Comparison of ENCODE assay signal across 2 worm cellular contexts in genomic region chrV:6880623-6881022, ce11.
TF ChIP-seq lines count a peak whose summit lies in the region.

No protein-coding gene starts in this region.

TF ChIP-seq in whole organism, L4 larva, 104 proteins besides CTCF, POLR2A, EP300 and RAD21 (continued from another document):
- no peak for TF ChIP-seq mdt-29 (GFP tag; IDR thresholded peaks at IDR 0.05; lab: Robert Waterston, UW)
- TF ChIP-seq cey-2 (tag; optimal IDR thresholded peaks at IDR 0.05; lab: Kevin White, UChicago; ENCODE audit: borderline replicate concordance, insufficient read depth), result no peak
- TF ChIP-seq hmg-1.1 (GFP tag; IDR thresholded peaks at IDR 0.05; lab: Robert Waterston, UW), result peak; percentile 69
- TF ChIP-seq snpc-1.2 (GFP tag; IDR thresholded peaks at IDR 0.05; lab: Robert Waterston, UW), result no peak
- peak; percentile 45; the same call in 1 of the 2 replicates for TF ChIP-seq ctbp-1 (GFP tag; IDR thresholded peaks at IDR 0.05; lab: Robert Waterston, UW)
- TF ChIP-seq tag-97 (GFP tag; IDR thresholded peaks at IDR 0.05; lab: Robert Waterston, UW), result no peak
- TF ChIP-seq spr-1 (tag; optimal IDR thresholded peaks at IDR 0.05; lab: Kevin White, UChicago), result no peak
- no peak for TF ChIP-seq ama-1 (optimal IDR thresholded peaks at IDR 0.05; lab: Kevin White, UChicago)
- no peak for TF ChIP-seq ztf-7 (tag; optimal IDR thresholded peaks at IDR 0.05; lab: Kevin White, UChicago)
- TF ChIP-seq sdz-12 (GFP tag; optimal IDR thresholded peaks at IDR 0.05; lab: Kevin White, UChicago), result no peak
- no peak for TF ChIP-seq madf-5 (GFP tag; IDR thresholded peaks at IDR 0.05; lab: Robert Waterston, UW)
- peak in 1 of 2 experiments; percentile 24 for TF ChIP-seq lsy-2 (tag; optimal IDR thresholded peaks at IDR 0.05; lab: Kevin White, UChicago)
- peak; percentile 97 for TF ChIP-seq aha-1 (tag; lab: Kevin White, UChicago)
- no peak for TF ChIP-seq lin-1 (GFP tag; IDR thresholded peaks at IDR 0.05; lab: Robert Waterston, UW)
- TF ChIP-seq egl-43 (GFP tag; IDR thresholded peaks at IDR 0.05; lab: Robert Waterston, UW), result peak; percentile 44; the same call in 1 of the 2 replicates
- TF ChIP-seq nhr-25 (tag; optimal IDR thresholded peaks at IDR 0.05; lab: Kevin White, UChicago; ENCODE audit: borderline replicate concordance, insufficient read depth), result no peak
- TF ChIP-seq egl-27 (tag; optimal IDR thresholded peaks at IDR 0.05; lab: Kevin White, UChicago), result no peak
- peak; percentile 43 for TF ChIP-seq hlh-11 (tag; optimal IDR thresholded peaks at IDR 0.05; lab: Kevin White, UChicago)
- TF ChIP-seq F44E2.7 (GFP tag; IDR thresholded peaks at IDR 0.05; lab: Robert Waterston, UW), result no peak
- TF ChIP-seq Y75B8A.6 (GFP tag; IDR thresholded peaks at IDR 0.05; lab: Robert Waterston, UW), result no peak
- TF ChIP-seq ceh-44 (GFP tag; IDR thresholded peaks at IDR 0.05; lab: Robert Waterston, UW), result no peak
- no peak for TF ChIP-seq nhr-102 (tag; optimal IDR thresholded peaks at IDR 0.05; lab: Kevin White, UChicago)
- no peak for TF ChIP-seq ceh-82 (tag; optimal IDR thresholded peaks at IDR 0.05; lab: Kevin White, UChicago)
- TF ChIP-seq lir-3 (tag; optimal IDR thresholded peaks at IDR 0.05; lab: Kevin White, UChicago), result no peak
- peak; percentile 0 for TF ChIP-seq mes-2 (tag; optimal IDR thresholded peaks at IDR 0.05; lab: Kevin White, UChicago; ENCODE audit: poor library complexity, severe bottlenecking)
- TF ChIP-seq F37D6.2 (tag; optimal IDR thresholded peaks at IDR 0.05; lab: Kevin White, UChicago), result peak; percentile 37
- peak in 1 of 2 experiments; percentile 11 for TF ChIP-seq hif-1 (tag; optimal IDR thresholded peaks at IDR 0.05; lab: Kevin White, UChicago)
- TF ChIP-seq dpl-1 (GFP tag; optimal IDR thresholded peaks at IDR 0.05; lab: Kevin White, UChicago), result no peak
- no peak for TF ChIP-seq lin-39 (tag; optimal IDR thresholded peaks at IDR 0.05; lab: Kevin White, UChicago)
- no peak for TF ChIP-seq dve-1 (tag; optimal IDR thresholded peaks at IDR 0.05; lab: Kevin White, UChicago; ENCODE audit: insufficient read depth)
- no peak for TF ChIP-seq ceh-20 (GFP tag; IDR thresholded peaks at IDR 0.05; lab: Robert Waterston, UW)
- TF ChIP-seq T20F7.1 (GFP tag; optimal IDR thresholded peaks at IDR 0.05; lab: Kevin White, UChicago), result no peak
- TF ChIP-seq vab-7 (GFP tag; IDR thresholded peaks at IDR 0.05; lab: Robert Waterston, UW), result 0 out of 2 replicates have a peak, but pooled peaks have one; percentile 20
- 0 out of 2 replicates have a peak, but pooled peaks have one; percentile 49 for TF ChIP-seq arid-1 (GFP tag; conservative IDR thresholded peaks at IDR 0.05; lab: Robert Waterston, UW)
TF ChIP-seq in whole organism, L4 larva: peak in this region for 18.

TF ChIP-seq in whole organism, late embryonic, 69 proteins besides CTCF, POLR2A, EP300 and RAD21 (continued from another document):
- TF ChIP-seq pag-3 (tag; optimal IDR thresholded peaks at IDR 0.05; lab: Kevin White, UChicago; ENCODE audit: borderline replicate concordance), result no peak
- peak; percentile 9 for TF ChIP-seq dmd-4 (tag; optimal IDR thresholded peaks at IDR 0.05; lab: Kevin White, UChicago; ENCODE audit: borderline replicate concordance)
- TF ChIP-seq sdc-2 (tag; optimal IDR thresholded peaks at IDR 0.05; lab: Kevin White, UChicago), result peak; percentile 10
- no peak for TF ChIP-seq pha-4 (tag; optimal IDR thresholded peaks at IDR 0.05; lab: Kevin White, UChicago)
- TF ChIP-seq ets-4 (tag; optimal IDR thresholded peaks at IDR 0.05; lab: Kevin White, UChicago), result no peak
- TF ChIP-seq pax-1 (tag; optimal IDR thresholded peaks at IDR 0.05; lab: Kevin White, UChicago), result no peak
- TF ChIP-seq F13H6.1 (tag; optimal IDR thresholded peaks at IDR 0.05; lab: Kevin White, UChicago), result peak; percentile 8
- TF ChIP-seq hlh-30 (tag; optimal IDR thresholded peaks at IDR 0.05; lab: Kevin White, UChicago; ENCODE audit: insufficient read depth), result no peak
- TF ChIP-seq Y22D7AL.16 (tag; optimal IDR thresholded peaks at IDR 0.05; lab: Kevin White, UChicago), result no peak
- peak; percentile 28 for TF ChIP-seq ceh-2 (tag; optimal IDR thresholded peaks at IDR 0.05; lab: Kevin White, UChicago)
- TF ChIP-seq odd-2 (tag; optimal IDR thresholded peaks at IDR 0.05; lab: Kevin White, UChicago), result no peak
- no peak for TF ChIP-seq ceh-24 (tag; optimal IDR thresholded peaks at IDR 0.05; lab: Kevin White, UChicago)
- TF ChIP-seq C38D4.7 (GFP tag; optimal IDR thresholded peaks at IDR 0.05; lab: Kevin White, UChicago), result peak; percentile 27
- TF ChIP-seq ahr-1 (tag; optimal IDR thresholded peaks at IDR 0.05; lab: Kevin White, UChicago), result no peak
- peak; percentile 38 for TF ChIP-seq nfya-1 (tag; optimal IDR thresholded peaks at IDR 0.05; lab: Kevin White, UChicago)
- TF ChIP-seq hlh-15 (tag; optimal IDR thresholded peaks at IDR 0.05; lab: Kevin White, UChicago), result no peak
- TF ChIP-seq unc-86 (tag; optimal IDR thresholded peaks at IDR 0.05; lab: Kevin White, UChicago), result no peak
- peak; percentile 48 for TF ChIP-seq ceh-19 (GFP tag; optimal IDR thresholded peaks at IDR 0.05; lab: Kevin White, UChicago)
- no peak for TF ChIP-seq ceh-45 (GFP tag; IDR thresholded peaks at IDR 0.05; lab: Robert Waterston, UW)
- 0 out of 2 replicates have a peak, but pooled peaks have one; percentile 4 for TF ChIP-seq sox-2 (GFP tag; IDR thresholded peaks at IDR 0.05; lab: Robert Waterston, UW)
- TF ChIP-seq fax-1 (tag; optimal IDR thresholded peaks at IDR 0.05; lab: Kevin White, UChicago), result peak; percentile 23
- TF ChIP-seq pqm-1 (tag; optimal IDR thresholded peaks at IDR 0.05; lab: Kevin White, UChicago), result no peak
- no peak for TF ChIP-seq nhr-11 (tag; optimal IDR thresholded peaks at IDR 0.05; lab: Kevin White, UChicago)
- TF ChIP-seq tbx-7 (tag; optimal IDR thresholded peaks at IDR 0.05; lab: Kevin White, UChicago), result no peak
- TF ChIP-seq dve-1 (tag; optimal IDR thresholded peaks at IDR 0.05; lab: Kevin White, UChicago), result no peak
- peak; percentile 81 for TF ChIP-seq ceh-31 (tag; optimal IDR thresholded peaks at IDR 0.05; lab: Kevin White, UChicago)
- peak; percentile 43 for TF ChIP-seq ceh-34 (tag; optimal IDR thresholded peaks at IDR 0.05; lab: Kevin White, UChicago)
- TF ChIP-seq gmeb-2 (tag; optimal IDR thresholded peaks at IDR 0.05; lab: Kevin White, UChicago), result no peak
- peak; percentile 30 for TF ChIP-seq sox-4 (tag; optimal IDR thresholded peaks at IDR 0.05; lab: Kevin White, UChicago)
- TF ChIP-seq T23F11.4 (GFP tag; optimal IDR thresholded peaks at IDR 0.05; lab: Kevin White, UChicago), result peak; percentile 50
- TF ChIP-seq madf-2 (tag; optimal IDR thresholded peaks at IDR 0.05; lab: Kevin White, UChicago), result peak; percentile 46
- peak; percentile 64 for TF ChIP-seq ref-2 (tag; optimal IDR thresholded peaks at IDR 0.05; lab: Kevin White, UChicago)
- TF ChIP-seq ceh-30 (tag; optimal IDR thresholded peaks at IDR 0.05; lab: Kevin White, UChicago), result no peak
- TF ChIP-seq ama-1 (optimal IDR thresholded peaks at IDR 0.05; lab: Kevin White, UChicago), result no peak
- peak; percentile 47 for TF ChIP-seq tbx-2 (tag; optimal IDR thresholded peaks at IDR 0.05; lab: Kevin White, UChicago)
- no peak for TF ChIP-seq ceh-9 (tag; optimal IDR thresholded peaks at IDR 0.05; lab: Kevin White, UChicago)
- no peak for TF ChIP-seq pros-1 (tag; optimal IDR thresholded peaks at IDR 0.05; lab: Kevin White, UChicago)
- no peak for TF ChIP-seq nhr-232 (tag; optimal IDR thresholded peaks at IDR 0.05; lab: Kevin White, UChicago)
- peak; percentile 57 for TF ChIP-seq ceh-14 (tag; optimal IDR thresholded peaks at IDR 0.05; lab: Kevin White, UChicago)
- TF ChIP-seq unc-55 (GFP tag; optimal IDR thresholded peaks at IDR 0.05; lab: Kevin White, UChicago), result peak; percentile 64
- TF ChIP-seq zip-5 (tag; optimal IDR thresholded peaks at IDR 0.05; lab: Kevin White, UChicago), result no peak
- TF ChIP-seq elt-2 (tag; optimal IDR thresholded peaks at IDR 0.05; lab: Kevin White, UChicago), result no peak
- no peak for TF ChIP-seq eyg-1 (tag; optimal IDR thresholded peaks at IDR 0.05; lab: Kevin White, UChicago)
TF ChIP-seq in whole organism, late embryonic: peak in this region for 30.
